Worm (Caenorhabditis elegans) whole organism, late embryonic: ENCODE measurements around the gene nhr-212.

Source experiments
- K09A11.1 ChIP-seq: sonication (generic microtip); optimal IDR thresholded peaks from 2 replicates; lab custom pipeline; 2017; ENCODE audit warnings: antibody characterized with exemption, mild to moderate bottlenecking, missing genetic modification characterization, missing compliant biosample characterization; ENCODE audit not compliant: insufficient read depth
- ceh-22 ChIP-seq: sonication (generic microtip); optimal IDR thresholded peaks from 2 replicates; lab custom pipeline; 2017; ENCODE audit warnings: missing biosample characterization, missing genetic modification characterization
- ceh-9 ChIP-seq: sonication (generic microtip); optimal IDR thresholded peaks from 2 replicates; lab custom pipeline; 2016; ENCODE audit warnings: mild to moderate bottlenecking, missing genetic modification characterization, inconsistent platforms, missing compliant biosample characterization
- pha-4 ChIP-seq: fragments of 150-350 bp; optimal IDR thresholded peaks from 2 replicates; lab custom pipeline; 2018; ENCODE audit warnings: missing biosample characterization, missing genetic modification reagents, missing genetic modification characterization

- no peak for TF ChIP-seq ceh-9 (tag; lab: Kevin White, UChicago)
- TF ChIP-seq pha-4, result no peak
- no peak for TF ChIP-seq ceh-22 (tag; lab: Kevin White, UChicago)
- TF ChIP-seq K09A11.1 (tag; lab: Kevin White, UChicago), result no peak
Measured at ce11 chrV:465355-465754, 19.3 kb upstream of the nhr-212 start.
